Comparison of ENCODE assay signal across 3 worm cellular contexts in the genomic region with DNA sequence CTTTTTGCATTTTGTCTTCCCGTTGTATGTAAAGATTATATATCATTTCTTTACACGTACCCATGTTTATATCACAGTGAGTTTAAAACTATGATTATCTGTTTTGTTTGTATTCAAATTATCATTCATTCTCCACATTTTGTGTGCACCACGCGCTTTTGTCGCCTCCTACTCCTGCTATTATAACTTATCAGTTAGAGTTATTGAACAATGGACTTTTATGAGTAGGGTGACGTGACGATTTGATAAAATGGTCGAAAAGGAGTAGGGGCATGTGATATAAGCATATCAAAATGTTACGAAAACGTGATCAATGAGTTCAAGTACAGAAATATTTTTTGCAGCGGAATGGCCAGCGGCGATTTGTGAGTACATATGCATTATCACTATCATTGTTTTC.
TF ChIP-seq lines count a peak whose summit lies in the region.

No protein-coding gene starts in this region.

TF ChIP-seq in whole organism, L1 larva, 84 proteins besides CTCF, POLR2A, EP300 and RAD21 (continued from another document and continues in another):
- peak; percentile 38 for TF ChIP-seq nhr-19 (GFP tag; conservative IDR thresholded peaks at IDR 0.05; lab: Robert Waterston, UW)
- TF ChIP-seq fos-1 (tag; optimal IDR thresholded peaks at IDR 0.05; lab: Kevin White, UChicago) = no peak
- TF ChIP-seq alr-1 (tag; optimal IDR thresholded peaks at IDR 0.05; lab: Kevin White, UChicago; ENCODE audit: borderline replicate concordance) = no peak
- TF ChIP-seq egl-27 (tag; optimal IDR thresholded peaks at IDR 0.05; lab: Kevin White, UChicago) = no peak
- no peak for TF ChIP-seq unc-62 (GFP tag; optimal IDR thresholded peaks at IDR 0.05; lab: Kevin White, UChicago)
- no peak for TF ChIP-seq xbp-1 (tag; optimal IDR thresholded peaks at IDR 0.05; lab: Kevin White, UChicago)
- TF ChIP-seq dpl-1 (GFP tag; optimal IDR thresholded peaks at IDR 0.05; lab: Kevin White, UChicago) = no peak
- TF ChIP-seq Y116A8C.19 (tag; optimal IDR thresholded peaks at IDR 0.05; lab: Kevin White, UChicago; ENCODE audit: borderline replicate concordance) = no peak
- TF ChIP-seq fkh-8 (tag; optimal IDR thresholded peaks at IDR 0.05; lab: Kevin White, UChicago) = no peak
- TF ChIP-seq aha-1 (tag; optimal IDR thresholded peaks at IDR 0.05; lab: Kevin White, UChicago) = no peak
- peak; percentile 74 for TF ChIP-seq jun-1 (tag; optimal IDR thresholded peaks at IDR 0.05; lab: Kevin White, UChicago)
- no peak for TF ChIP-seq nhr-85 (tag; lab: Kevin White, UChicago)
- peak in 1 of 2 experiments; percentile 35 for TF ChIP-seq mdl-1 (tag; optimal IDR thresholded peaks at IDR 0.05; lab: Kevin White, UChicago)
- no peak for TF ChIP-seq F16B12.6 (tag; optimal IDR thresholded peaks at IDR 0.05; lab: Kevin White, UChicago)
- no peak for TF ChIP-seq rnt-1 (tag; optimal IDR thresholded peaks at IDR 0.05; lab: Kevin White, UChicago)
- no peak for TF ChIP-seq irx-1 (tag; optimal IDR thresholded peaks at IDR 0.05; lab: Kevin White, UChicago)
- peak in 1 of 2 experiments; percentile 61 for TF ChIP-seq lin-35 (GFP tag; optimal IDR thresholded peaks at IDR 0.05; lab: Kevin White, UChicago)
- TF ChIP-seq lin-13 (GFP tag; optimal IDR thresholded peaks at IDR 0.05; lab: Kevin White, UChicago) = no peak
- TF ChIP-seq efl-1 (optimal IDR thresholded peaks at IDR 0.05; lab: Kevin White, UChicago) = no peak
- TF ChIP-seq efl-1 (GFP tag; optimal IDR thresholded peaks at IDR 0.05 in 1 of 2; lab: Kevin White, UChicago) = no peak
- TF ChIP-seq ztf-4 (tag; optimal IDR thresholded peaks at IDR 0.05; lab: Kevin White, UChicago) = no peak
- no peak for TF ChIP-seq ceh-90 (tag; optimal IDR thresholded peaks at IDR 0.05; lab: Kevin White, UChicago)
- TF ChIP-seq snu-23 (GFP tag; optimal IDR thresholded peaks at IDR 0.05; lab: Kevin White, UChicago) = no peak
- TF ChIP-seq nhr-11 (tag; optimal IDR thresholded peaks at IDR 0.05; lab: Kevin White, UChicago) = no peak
- peak; percentile 2 for TF ChIP-seq tlp-1 (tag; optimal IDR thresholded peaks at IDR 0.05; lab: Kevin White, UChicago)
- no peak for TF ChIP-seq aly-2 (tag; optimal IDR thresholded peaks at IDR 0.05; lab: Kevin White, UChicago)
- no peak for TF ChIP-seq ztf-11 (tag; optimal IDR thresholded peaks at IDR 0.05; lab: Kevin White, UChicago)
- TF ChIP-seq nhr-237 (tag; optimal IDR thresholded peaks at IDR 0.05; lab: Kevin White, UChicago) = no peak
- no peak for TF ChIP-seq nhr-76 (tag; optimal IDR thresholded peaks at IDR 0.05; lab: Kevin White, UChicago)
- no peak for TF ChIP-seq ceh-8 (GFP tag; optimal IDR thresholded peaks at IDR 0.05; lab: Kevin White, UChicago)
- TF ChIP-seq sup-37 (GFP tag; optimal IDR thresholded peaks at IDR 0.05; lab: Kevin White, UChicago) = no peak
- no peak for TF ChIP-seq hlh-4 (tag; optimal IDR thresholded peaks at IDR 0.05; lab: Kevin White, UChicago)
- no peak for TF ChIP-seq hlh-17 (GFP tag; optimal IDR thresholded peaks at IDR 0.05; lab: Kevin White, UChicago; ENCODE audit: borderline replicate concordance)
- no peak for TF ChIP-seq fkh-4 (tag; optimal IDR thresholded peaks at IDR 0.05; lab: Kevin White, UChicago; ENCODE audit: borderline replicate concordance)
- no peak for TF ChIP-seq ceh-63 (GFP tag; optimal IDR thresholded peaks at IDR 0.05; lab: Kevin White, UChicago)
- no peak for TF ChIP-seq lin-15B (tag; optimal IDR thresholded peaks at IDR 0.05; lab: Kevin White, UChicago)
- no peak for TF ChIP-seq ceh-82 (tag; optimal IDR thresholded peaks at IDR 0.05; lab: Kevin White, UChicago)
- TF ChIP-seq tbx-2 (tag; optimal IDR thresholded peaks at IDR 0.05; lab: Kevin White, UChicago) = no peak
- TF ChIP-seq C34B4.2 (tag; optimal IDR thresholded peaks at IDR 0.05; lab: Kevin White, UChicago) = no peak
- peak; percentile 2 for TF ChIP-seq pax-3 (tag; optimal IDR thresholded peaks at IDR 0.05; lab: Kevin White, UChicago)
- no peak for TF ChIP-seq zip-4 (GFP tag; optimal IDR thresholded peaks at IDR 0.05; lab: Kevin White, UChicago)
- TF ChIP-seq unc-130 (tag; optimal IDR thresholded peaks at IDR 0.05; lab: Kevin White, UChicago) = no peak
- TF ChIP-seq nhr-84 (tag; optimal IDR thresholded peaks at IDR 0.05; lab: Kevin White, UChicago) = no peak
- no peak for TF ChIP-seq swsn-7 (tag; optimal IDR thresholded peaks at IDR 0.05; lab: Kevin White, UChicago)

TF ChIP-seq in whole organism, L3 larva, 47 proteins besides CTCF, POLR2A, EP300 and RAD21 (continued from another document):
- TF ChIP-seq nhr-77 (tag; optimal IDR thresholded peaks at IDR 0.05; lab: Kevin White, UChicago) (no peak), nhr-28 (tag; optimal IDR thresholded peaks at IDR 0.05; lab: Kevin White, UChicago) (no peak), lin-15B (tag; optimal IDR thresholded peaks at IDR 0.05; lab: Kevin White, UChicago) (no peak), hmg-11 (tag; optimal IDR thresholded peaks at IDR 0.05; lab: Kevin White, UChicago) (no peak), unc-39 (tag; optimal IDR thresholded peaks at IDR 0.05; lab: Kevin White, UChicago) (no peak), nhr-12 (tag; optimal IDR thresholded peaks at IDR 0.05; lab: Kevin White, UChicago) (no peak), mdl-1 (tag; optimal IDR thresholded peaks at IDR 0.05; lab: Kevin White, UChicago) (no peak), ceh-9 (tag; optimal IDR thresholded peaks at IDR 0.05; lab: Kevin White, UChicago) (no peak), nfya-1 (tag; optimal IDR thresholded peaks at IDR 0.05; lab: Kevin White, UChicago; ENCODE audit: insufficient read depth) (peak; percentile 22), ztf-11 (tag; optimal IDR thresholded peaks at IDR 0.05; lab: Kevin White, UChicago) (no peak), ceh-82 (tag; optimal IDR thresholded peaks at IDR 0.05; lab: Kevin White, UChicago) (no peak), R02D3.7 (tag; optimal IDR thresholded peaks at IDR 0.05; lab: Kevin White, UChicago) (no peak), fkh-10 (GFP tag; optimal IDR thresholded peaks at IDR 0.05; lab: Kevin White, UChicago) (no peak), pqm-1 (tag; optimal IDR thresholded peaks at IDR 0.05; lab: Kevin White, UChicago) (peak; percentile 100), daf-12 (tag; optimal IDR thresholded peaks at IDR 0.05; lab: Kevin White, UChicago) (no peak), jun-1 (tag; optimal IDR thresholded peaks at IDR 0.05; lab: Kevin White, UChicago) (peak; percentile 95), nhr-76 (tag; optimal IDR thresholded peaks at IDR 0.05; lab: Kevin White, UChicago) (no peak), egl-5 (tag; optimal IDR thresholded peaks at IDR 0.05; lab: Kevin White, UChicago) (no peak), skn-1 (tag; optimal IDR thresholded peaks at IDR 0.05; lab: Kevin White, UChicago) (peak; percentile 1), lsy-12 (tag; optimal IDR thresholded peaks at IDR 0.05; lab: Kevin White, UChicago) (peak; percentile 38), mml-1 (tag; optimal IDR thresholded peaks at IDR 0.05; lab: Kevin White, UChicago) (no peak), snpc-4 (tag; optimal IDR thresholded peaks at IDR 0.05; lab: Kevin White, UChicago) (no peak)

TF ChIP-seq in whole organism, L4 larva, 104 proteins besides CTCF, POLR2A, EP300 and RAD21 (continued from another document):
- peak; percentile 41; the same call in 1 of the 2 replicates for TF ChIP-seq pha-4 (GFP tag; IDR thresholded peaks at IDR 0.05; lab: Robert Waterston, UW)
- no peak for TF ChIP-seq pha-4 (tag; optimal IDR thresholded peaks at IDR 0.05; lab: Kevin White, UChicago)
- TF ChIP-seq ceh-32 (tag; optimal IDR thresholded peaks at IDR 0.05; lab: Kevin White, UChicago; ENCODE audit: poor library complexity) = no peak
- peak; percentile 21 for TF ChIP-seq cey-2 (tag; optimal IDR thresholded peaks at IDR 0.05; lab: Kevin White, UChicago; ENCODE audit: borderline replicate concordance, insufficient read depth)
- no peak for TF ChIP-seq dmd-8 (GFP tag; IDR thresholded peaks at IDR 0.05; lab: Robert Waterston, UW)
- peak; percentile 52; the same call in 1 of the 2 replicates for TF ChIP-seq tra-1 (GFP tag; IDR thresholded peaks at IDR 0.05; lab: Robert Waterston, UW)
- TF ChIP-seq nhr-42 (GFP tag; IDR thresholded peaks at IDR 0.05; lab: Robert Waterston, UW) = no peak
- TF ChIP-seq hlh-11 (tag; optimal IDR thresholded peaks at IDR 0.05; lab: Kevin White, UChicago) = peak; percentile 95
- peak in 1 of 2 experiments; percentile 45 for TF ChIP-seq unc-62 (GFP tag; optimal IDR thresholded peaks at IDR 0.05 in 1 of 2; lab: Kevin White, UChicago)
- TF ChIP-seq unc-62 (tag; optimal IDR thresholded peaks at IDR 0.05; lab: Kevin White, UChicago) = no peak
- peak; percentile 5 for TF ChIP-seq gei-8 (GFP tag; optimal IDR thresholded peaks at IDR 0.05; lab: Kevin White, UChicago)
- TF ChIP-seq php-3 (GFP tag; IDR thresholded peaks at IDR 0.05; lab: Robert Waterston, UW) = peak; percentile 94
- peak; percentile 74 for TF ChIP-seq hlh-30 (tag; optimal IDR thresholded peaks at IDR 0.05; lab: Kevin White, UChicago; ENCODE audit: insufficient read depth)
- TF ChIP-seq aly-2 (tag; optimal IDR thresholded peaks at IDR 0.05; lab: Kevin White, UChicago) = no peak
- peak in 1 of 2 experiments; percentile 83 for TF ChIP-seq hif-1 (tag; optimal IDR thresholded peaks at IDR 0.05; lab: Kevin White, UChicago)
- no peak for TF ChIP-seq nhr-111 (GFP tag; optimal IDR thresholded peaks at IDR 0.05; lab: Kevin White, UChicago)
- no peak for TF ChIP-seq nhr-6 (tag; optimal IDR thresholded peaks at IDR 0.05; lab: Kevin White, UChicago)
- no peak for TF ChIP-seq jun-1 (tag; optimal IDR thresholded peaks at IDR 0.05; lab: Kevin White, UChicago)
- peak; percentile 98 for TF ChIP-seq dve-1 (tag; optimal IDR thresholded peaks at IDR 0.05; lab: Kevin White, UChicago; ENCODE audit: insufficient read depth)
- TF ChIP-seq dmd-6 (GFP tag; IDR thresholded peaks at IDR 0.05; lab: Robert Waterston, UW) = peak; percentile 96
- peak; percentile 96 for TF ChIP-seq pqm-1 (tag; optimal IDR thresholded peaks at IDR 0.05; lab: Kevin White, UChicago)
- TF ChIP-seq lin-1 (GFP tag; IDR thresholded peaks at IDR 0.05; lab: Robert Waterston, UW) = peak; percentile 87
